Worm (Caenorhabditis elegans) whole organism, mixed stage, embryonic: ENCODE data around the gene ZC449.5.

ENCODE experiments used
- M03D4.4 ChIP-seq: sonication (generic microtip); optimal IDR thresholded peaks from 2 replicates; lab custom pipeline; 2017; ENCODE audit warnings: mild to moderate bottlenecking, missing genetic modification characterization, missing compliant biosample characterization
- bed-3 ChIP-seq: fragments of 200-800 bp; sonication (Bioruptor generic); optimal IDR thresholded peaks from 3 replicates; lab custom pipeline; 2018; ENCODE audit warnings: mild to moderate bottlenecking, missing genetic modification characterization, moderate library complexity, missing compliant biosample characterization
- blmp-1 ChIP-seq: fragments of 150-350 bp; optimal IDR thresholded peaks from 2 replicates; lab custom pipeline; 2014; ENCODE audit warnings: missing biosample characterization, missing genetic modification characterization
- ceh-39 ChIP-seq: fragments of 150-350 bp; optimal IDR thresholded peaks from 2 replicates; lab custom pipeline; 2014; ENCODE audit warnings: missing biosample characterization, missing genetic modification characterization
- ceh-43 ChIP-seq: fragments of 200-800 bp; sonication (Bioruptor generic); optimal IDR thresholded peaks from 2 replicates; lab custom pipeline; 2018; ENCODE audit warnings: mild to moderate bottlenecking, missing genetic modification characterization, moderate library complexity, missing compliant biosample characterization
- ceh-83 ChIP-seq: fragments of 200-800 bp; sonication (Bioruptor generic); optimal IDR thresholded peaks from 2 replicates; lab custom pipeline; 2018; ENCODE audit warnings: mild to moderate bottlenecking, missing genetic modification characterization, missing compliant biosample characterization
- ces-1 ChIP-seq: fragments of 150-350 bp; optimal IDR thresholded peaks from 2 replicates; lab custom pipeline; 2014; ENCODE audit warnings: missing biosample characterization, missing genetic modification reagents, missing genetic modification characterization
- cnd-1 ChIP-seq: fragments of 200-800 bp; sonication (Bioruptor generic); optimal IDR thresholded peaks from 2 replicates; lab custom pipeline; 2018; ENCODE audit warnings: mild to moderate bottlenecking, missing genetic modification characterization, missing compliant biosample characterization
- drap-1 ChIP-seq: fragments of 200-800 bp; sonication (Bioruptor generic); optimal IDR thresholded peaks from 3 replicates; lab custom pipeline; 2018; ENCODE audit warnings: mild to moderate bottlenecking, missing genetic modification characterization, missing compliant biosample characterization
- elt-1 ChIP-seq: sonication (generic microtip); optimal IDR thresholded peaks from 2 replicates; lab custom pipeline; 2017; ENCODE audit warnings: missing genetic modification characterization, mild to moderate bottlenecking, missing compliant biosample characterization, antibody characterized with exemption, moderate library complexity, borderline replicate concordance; ENCODE audit not compliant: insufficient read depth
- elt-3 ChIP-seq: fragments of 150-350 bp; optimal IDR thresholded peaks from 2 replicates; lab custom pipeline; 2014; ENCODE audit warnings: missing biosample characterization, missing genetic modification characterization
- flh-1 ChIP-seq: fragments of 200-800 bp; sonication (Bioruptor generic); optimal IDR thresholded peaks from 2 replicates; lab custom pipeline; 2018; ENCODE audit warnings: mild to moderate bottlenecking, missing genetic modification characterization, moderate library complexity, missing compliant biosample characterization
- ham-2 ChIP-seq: fragments of 200-800 bp; sonication (Bioruptor generic); optimal IDR thresholded peaks from 2 replicates; lab custom pipeline; 2018; ENCODE audit warnings: mild to moderate bottlenecking, missing genetic modification characterization, missing compliant biosample characterization
- hlh-1 ChIP-seq: fragments of 150-350 bp; optimal IDR thresholded peaks from 2 replicates; lab custom pipeline; 2014; ENCODE audit warnings: missing biosample characterization, missing genetic modification reagents, missing genetic modification characterization
- lin-13 ChIP-seq: fragments of 150-350 bp; optimal IDR thresholded peaks from 2 replicates; lab custom pipeline; 2014; ENCODE audit warnings: missing biosample characterization, missing genetic modification characterization
- lsy-2 ChIP-seq: fragments of 150-350 bp; optimal IDR thresholded peaks from 2 replicates; lab custom pipeline; 2014; ENCODE audit warnings: missing biosample characterization, missing genetic modification characterization
- mab-5 ChIP-seq: fragments of 150-350 bp; optimal IDR thresholded peaks from 2 replicates; lab custom pipeline; 2014; ENCODE audit warnings: missing biosample characterization, missing genetic modification characterization
- mep-1 ChIP-seq: fragments of 150-350 bp; optimal IDR thresholded peaks from 2 replicates; lab custom pipeline; 2017; ENCODE audit warnings: missing biosample characterization, missing genetic modification reagents, missing genetic modification characterization, inconsistent platforms
- mls-2 ChIP-seq: sonication (generic microtip); optimal IDR thresholded peaks from 2 replicates; lab custom pipeline; 2016; ENCODE audit warnings: mild to moderate bottlenecking, missing genetic modification characterization, moderate library complexity, missing compliant biosample characterization
- nhr-12 ChIP-seq: fragments of 150-350 bp; optimal IDR thresholded peaks from 2 replicates; lab custom pipeline; 2014; ENCODE audit warnings: missing biosample characterization, missing genetic modification characterization
- nhr-2 ChIP-seq: fragments of 150-350 bp; optimal IDR thresholded peaks from 2 replicates; lab custom pipeline; 2014; ENCODE audit warnings: missing biosample characterization, missing genetic modification characterization
- nhr-237 ChIP-seq: fragments of 150-350 bp; optimal IDR thresholded peaks from 2 replicates; lab custom pipeline; 2014; ENCODE audit warnings: missing biosample characterization, missing genetic modification characterization
- nhr-28 ChIP-seq: fragments of 150-350 bp; optimal IDR thresholded peaks from 2 replicates; lab custom pipeline; 2014; ENCODE audit warnings: missing biosample characterization, missing genetic modification characterization
- nhr-76 ChIP-seq: sonication (generic microtip); optimal IDR thresholded peaks from 2 replicates; lab custom pipeline; 2017; ENCODE audit warnings: missing biosample characterization, missing genetic modification characterization
- pha-4 ChIP-seq: fragments of 150-350 bp; optimal IDR thresholded peaks from 2 replicates; lab custom pipeline; 2018; ENCODE audit warnings: missing biosample characterization, missing genetic modification reagents, missing genetic modification characterization
- snpc-4 ChIP-seq: fragments of 150-350 bp; optimal IDR thresholded peaks from 2 replicates; lab custom pipeline; 2014; ENCODE audit warnings: missing biosample characterization, missing genetic modification characterization
- sptf-1 ChIP-seq: sonication (generic microtip); optimal IDR thresholded peaks from 2 replicates; lab custom pipeline; 2017; ENCODE audit warnings: mild to moderate bottlenecking, missing genetic modification characterization, moderate library complexity, missing compliant biosample characterization
- tbx-8 ChIP-seq: fragments of 200-800 bp; sonication (Bioruptor generic); optimal IDR thresholded peaks from 2 replicates; lab custom pipeline; 2018; ENCODE audit warnings: mild to moderate bottlenecking, missing genetic modification characterization, moderate library complexity, missing compliant biosample characterization
- unc-120 ChIP-seq: sonication (generic microtip); optimal IDR thresholded peaks from 2 replicates; lab custom pipeline; 2017; ENCODE audit warnings: missing genetic modification characterization, missing compliant biosample characterization; ENCODE audit not compliant: poor library complexity, severe bottlenecking
- unc-39 ChIP-seq: fragments of 150-350 bp; optimal IDR thresholded peaks from 2 replicates; lab custom pipeline; 2014; ENCODE audit warnings: missing biosample characterization, missing genetic modification characterization
- unc-62 ChIP-seq: fragments of 150-350 bp; optimal IDR thresholded peaks from 2 replicates; lab custom pipeline; 2014; ENCODE audit warnings: missing biosample characterization, missing genetic modification reagents, missing genetic modification characterization
- zip-8 ChIP-seq: fragments of 150-350 bp; optimal IDR thresholded peaks from 2 replicates; lab custom pipeline; 2014; ENCODE audit warnings: missing biosample characterization, missing genetic modification characterization
- ztf-11 ChIP-seq: fragments of 150-350 bp; optimal IDR thresholded peaks from 2 replicates; lab custom pipeline; 2014; ENCODE audit warnings: missing biosample characterization, missing genetic modification characterization

Gene ZC449.5

DNA sequence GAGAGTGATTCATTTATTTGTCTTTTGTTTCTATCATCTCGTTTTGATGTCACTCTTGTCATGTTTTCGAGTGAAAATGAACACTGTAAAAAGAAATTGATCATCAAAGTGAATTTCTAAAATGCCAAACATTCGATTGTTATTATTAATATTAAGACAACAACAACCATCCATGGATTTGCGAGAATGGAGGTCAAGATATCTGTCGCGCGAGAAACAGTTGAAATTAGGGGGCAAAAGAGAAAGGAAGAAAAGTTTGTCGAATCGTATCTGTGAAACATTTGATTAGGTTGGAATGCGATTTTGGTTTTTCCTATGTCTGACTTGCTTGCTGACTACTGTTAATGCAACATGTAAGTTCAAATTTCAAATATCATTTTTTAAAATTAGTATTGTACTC is 16.6 kb downstream of the ZC449.5 start, which contains the start of gene ZC449.2:
Gene ZC449.2, plus strand, starts transcription at position 290 of the 400 bp plus-strand sequence.
- TF ChIP-seq ham-2 (GFP tag; lab: Kevin White, UChicago), result no peak
- no peak for TF ChIP-seq unc-62 (GFP tag; lab: Kevin White, UChicago)
- TF ChIP-seq flh-1 (GFP tag; lab: Kevin White, UChicago), result no peak
- TF ChIP-seq drap-1, result no peak
- TF ChIP-seq nhr-76 (tag; lab: Kevin White, UChicago), result no peak
- TF ChIP-seq snpc-4, result no peak
- no peak for TF ChIP-seq nhr-237 (tag; lab: Kevin White, UChicago)
- TF ChIP-seq blmp-1 (tag; lab: Kevin White, UChicago), result no peak
- TF ChIP-seq nhr-12 (tag; lab: Kevin White, UChicago), result no peak
- TF ChIP-seq unc-39 (tag; lab: Kevin White, UChicago), result no peak
- TF ChIP-seq M03D4.4, result no peak
- no peak for TF ChIP-seq mab-5 (tag; lab: Kevin White, UChicago)
- TF ChIP-seq ztf-11 (tag; lab: Kevin White, UChicago), result no peak
- no peak for TF ChIP-seq bed-3 (GFP tag; lab: Kevin White, UChicago)
- TF ChIP-seq nhr-2 (tag; lab: Kevin White, UChicago), result no peak
- TF ChIP-seq nhr-28 (tag; lab: Kevin White, UChicago), result no peak

DNA sequence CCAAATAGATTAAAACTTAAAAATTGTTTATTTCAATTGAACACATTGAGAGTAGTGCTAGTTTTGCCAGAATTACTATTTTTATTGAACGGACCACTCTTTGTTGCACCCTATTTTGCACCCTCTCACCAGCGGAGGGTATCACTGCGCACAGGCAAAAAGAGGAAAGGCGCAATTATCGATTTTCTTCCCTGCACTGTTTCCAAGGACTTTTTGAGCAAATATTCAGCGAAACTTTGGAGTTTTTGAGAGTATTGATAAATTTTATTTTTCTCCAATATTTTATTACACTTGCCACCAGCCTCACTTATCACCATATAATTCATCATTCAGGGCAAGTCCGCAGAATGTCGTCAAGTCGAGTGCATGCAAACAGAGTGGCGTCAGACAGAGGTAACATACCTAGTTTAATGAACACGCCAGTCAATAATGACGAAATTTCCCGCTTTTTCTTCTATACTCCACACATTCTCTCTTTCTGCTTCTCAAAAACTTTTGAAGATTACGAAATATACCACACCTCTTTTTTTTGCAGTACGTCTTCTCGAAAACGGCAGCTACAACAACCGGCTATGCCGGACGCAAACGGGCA is 19.4 kb downstream of the ZC449.5 start:
- TF ChIP-seq blmp-1 (tag; lab: Kevin White, UChicago), result no peak
- TF ChIP-seq mab-5 (tag; lab: Kevin White, UChicago), result no peak
- no peak for TF ChIP-seq ztf-11 (tag; lab: Kevin White, UChicago)
- peak; percentile 23 for TF ChIP-seq ceh-39
- TF ChIP-seq mep-1 (tag; lab: Kevin White, UChicago), result peak; percentile 46
- TF ChIP-seq nhr-28 (tag; lab: Kevin White, UChicago), result no peak
- no peak for TF ChIP-seq lin-13 (tag; lab: Kevin White, UChicago)
- no peak for TF ChIP-seq nhr-12 (tag; lab: Kevin White, UChicago)
- TF ChIP-seq elt-3 (tag; lab: Kevin White, UChicago), result no peak
- no peak for TF ChIP-seq snpc-4
- no peak for TF ChIP-seq nhr-237 (tag; lab: Kevin White, UChicago)
- no peak for TF ChIP-seq ceh-43
- TF ChIP-seq mls-2, result no peak
- no peak for TF ChIP-seq sptf-1
- TF ChIP-seq nhr-76 (tag; lab: Kevin White, UChicago), result no peak
- no peak for TF ChIP-seq lsy-2

ce11 chrX:5017591-5017990 is 20.0 kb downstream of the ZC449.5 start, which contains the start of gene sek-3:
Gene sek-3, plus strand, starts transcription at chrX:5017891.
- TF ChIP-seq tbx-8 (GFP tag; lab: Kevin White, UChicago), result no peak
- no peak for TF ChIP-seq ces-1
- TF ChIP-seq nhr-28 (tag; lab: Kevin White, UChicago), result no peak
- TF ChIP-seq lin-13 (tag; lab: Kevin White, UChicago), result no peak
- TF ChIP-seq M03D4.4, result no peak
- no peak for TF ChIP-seq hlh-1 (tag; lab: Kevin White, UChicago)
- no peak for TF ChIP-seq flh-1 (GFP tag; lab: Kevin White, UChicago)
- no peak for TF ChIP-seq pha-4
- no peak for TF ChIP-seq lsy-2
- no peak for TF ChIP-seq nhr-12 (tag; lab: Kevin White, UChicago)
- TF ChIP-seq mep-1 (tag; lab: Kevin White, UChicago), result no peak

ce11 chrX:5015775-5016174 is 21.8 kb downstream of the ZC449.5 start, which contains the start of gene ZC449.8:
Gene ZC449.8, plus strand, starts transcription at chrX:5016075.
- TF ChIP-seq ceh-83 (GFP tag; lab: Kevin White, UChicago) (no peak), unc-120 (no peak), blmp-1 (tag; lab: Kevin White, UChicago) (no peak), lin-13 (tag; lab: Kevin White, UChicago) (no peak), tbx-8 (GFP tag; lab: Kevin White, UChicago) (no peak), nhr-237 (tag; lab: Kevin White, UChicago) (no peak), elt-3 (tag; lab: Kevin White, UChicago) (no peak), unc-62 (GFP tag; lab: Kevin White, UChicago) (no peak), zip-8 (tag; lab: Kevin White, UChicago) (no peak), hlh-1 (tag; lab: Kevin White, UChicago) (no peak), M03D4.4 (no peak), nhr-12 (tag; lab: Kevin White, UChicago) (no peak), bed-3 (GFP tag; lab: Kevin White, UChicago) (no peak), nhr-28 (tag; lab: Kevin White, UChicago) (no peak), ham-2 (GFP tag; lab: Kevin White, UChicago) (no peak), sptf-1 (no peak), elt-1 (no peak), drap-1 (no peak), nhr-76 (tag; lab: Kevin White, UChicago) (no peak), cnd-1 (no peak)
